Worm (Caenorhabditis elegans): ENCODE results near the gene T07F10.3.
A peak's percentile ranks its signal among the peaks of the same experiment; 100 is the strongest.

T07F10.3 gene

ce11 chrV:12819792-12820453 lies 49.9 kb downstream of the T07F10.3 start, which contains the start of the genes ZC443.4 and ugt-18 (continued):
- TF ChIP-seq lin-38 (GFP tag; IDR thresholded peaks at IDR 0.05) (no peak), nhr-10 (tag; optimal IDR thresholded peaks at IDR 0.05) (no peak), unc-62 (GFP tag; optimal IDR thresholded peaks at IDR 0.05 in 1 of 2) (peak in 1 of 2 experiments; percentile 63), unc-62 (tag; optimal IDR thresholded peaks at IDR 0.05) (no peak), dmd-8 (GFP tag; IDR thresholded peaks at IDR 0.05) (no peak), tra-1 (GFP tag; IDR thresholded peaks at IDR 0.05) (no peak), zfp-3 (GFP tag; conservative IDR thresholded peaks at IDR 0.05) (no peak), daf-16 (GFP tag; optimal IDR thresholded peaks at IDR 0.05) (no peak), daf-16 (tag; optimal IDR thresholded peaks at IDR 0.05) (peak; percentile 28), spr-3 (GFP tag; optimal IDR thresholded peaks at IDR 0.05) (no peak), madf-9 (GFP tag; conservative IDR thresholded peaks at IDR 0.05) (no peak), nhr-77 (tag; optimal IDR thresholded peaks at IDR 0.05) (peak; percentile 56), nhr-11 (tag; optimal IDR thresholded peaks at IDR 0.05) (no peak), duxl-1 (tag; optimal IDR thresholded peaks at IDR 0.05; ENCODE audit: poor library complexity) (no peak), rbr-2 (tag; optimal IDR thresholded peaks at IDR 0.05) (no peak), mdl-1 (tag; optimal IDR thresholded peaks at IDR 0.05) (no peak), nhr-41 (GFP tag; IDR thresholded peaks at IDR 0.05) (no peak), pqm-1 (tag; optimal IDR thresholded peaks at IDR 0.05) (peak; percentile 60), F44E2.7 (GFP tag; IDR thresholded peaks at IDR 0.05) (no peak), daf-12 (tag; optimal IDR thresholded peaks at IDR 0.05) (no peak), mxl-2 (GFP tag; conservative IDR thresholded peaks at IDR 0.05) (no peak)

DNA sequence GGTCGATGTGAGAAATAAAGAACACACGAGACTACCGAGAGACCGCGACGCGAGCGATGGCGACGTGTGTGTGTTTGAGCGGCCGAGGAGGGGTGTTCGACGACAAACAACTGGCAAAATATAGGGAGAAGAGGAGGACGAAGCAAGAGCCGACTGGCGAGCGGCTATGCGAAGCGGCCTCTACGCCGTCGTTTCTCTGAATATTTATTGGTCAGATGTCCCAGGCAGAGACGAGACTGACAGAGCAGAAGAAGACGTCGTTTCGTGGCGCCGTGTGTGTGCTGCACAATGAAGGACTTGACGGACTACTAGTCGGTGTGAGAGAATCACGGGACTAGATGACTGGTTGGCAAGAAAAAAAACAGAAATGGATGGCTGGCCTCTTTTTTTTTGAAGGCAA lies 50.7 kb downstream of the T07F10.3 start:
- TF ChIP-seq Y105C5A.15 (GFP tag; IDR thresholded peaks at IDR 0.05) (no peak), hif-1 (tag; optimal IDR thresholded peaks at IDR 0.05) (peak in 1 of 2 experiments; percentile 39), zip-2 (tag; optimal IDR thresholded peaks at IDR 0.05) (no peak), lir-3 (tag; optimal IDR thresholded peaks at IDR 0.05) (no peak), mdt-29 (GFP tag; IDR thresholded peaks at IDR 0.05) (no peak), tag-97 (GFP tag; IDR thresholded peaks at IDR 0.05) (no peak), hlh-11 (tag; optimal IDR thresholded peaks at IDR 0.05) (peak; percentile 41), snpc-4 (tag; optimal IDR thresholded peaks at IDR 0.05) (no peak), hlh-30 (tag; optimal IDR thresholded peaks at IDR 0.05; ENCODE audit: insufficient read depth) (peak; percentile 83), F26F4.8 (GFP tag; conservative IDR thresholded peaks at IDR 0.05) (no peak), aha-1 (tag) (peak; percentile 97), fkh-10 (GFP tag; optimal IDR thresholded peaks at IDR 0.05) (peak; percentile 61), F37D6.2 (tag; optimal IDR thresholded peaks at IDR 0.05) (peak; percentile 75), nhr-42 (GFP tag; IDR thresholded peaks at IDR 0.05) (no peak), rbr-2 (tag; optimal IDR thresholded peaks at IDR 0.05) (peak; percentile 79), dmd-6 (GFP tag; IDR thresholded peaks at IDR 0.05) (0 out of 2 replicates have a peak, but pooled peaks have one; percentile 11), lsy-2 (tag; optimal IDR thresholded peaks at IDR 0.05) (peak; percentile 3 to 50), aly-2 (tag; optimal IDR thresholded peaks at IDR 0.05) (no peak), hmg-1.1 (GFP tag; IDR thresholded peaks at IDR 0.05) (peak; percentile 79), F10B5.3 (tag; optimal IDR thresholded peaks at IDR 0.05) (no peak), ama-1 (optimal IDR thresholded peaks at IDR 0.05) (no peak), mxl-3 (GFP tag; optimal IDR thresholded peaks at IDR 0.05) (peak; percentile 11), duxl-1 (tag; optimal IDR thresholded peaks at IDR 0.05; ENCODE audit: poor library complexity) (no peak), mep-1 (tag; optimal IDR thresholded peaks at IDR 0.05) (peak; percentile 63), mdl-1 (tag; optimal IDR thresholded peaks at IDR 0.05) (peak in 1 of 2 experiments; percentile 70), T26A8.4 (GFP tag; IDR thresholded peaks at IDR 0.05) (no peak)

Measured in whole organism, L4 larva.